Fruit fly (Drosophila melanogaster) whole organism, larva: ENCODE measurements around the gene AlkB.
A peak's percentile ranks its signal among the peaks of the same experiment; 100 is the strongest.

Experiments
- noc ChIP-seq: fragments of 200-800 bp; sonication (Bioruptor generic); optimal IDR thresholded peaks from 3 replicates; lab custom pipeline; 2019; ENCODE audit warnings: missing biosample characterization, mild to moderate bottlenecking, missing genetic modification characterization, moderate library complexity

The AlkB gene

DNA sequence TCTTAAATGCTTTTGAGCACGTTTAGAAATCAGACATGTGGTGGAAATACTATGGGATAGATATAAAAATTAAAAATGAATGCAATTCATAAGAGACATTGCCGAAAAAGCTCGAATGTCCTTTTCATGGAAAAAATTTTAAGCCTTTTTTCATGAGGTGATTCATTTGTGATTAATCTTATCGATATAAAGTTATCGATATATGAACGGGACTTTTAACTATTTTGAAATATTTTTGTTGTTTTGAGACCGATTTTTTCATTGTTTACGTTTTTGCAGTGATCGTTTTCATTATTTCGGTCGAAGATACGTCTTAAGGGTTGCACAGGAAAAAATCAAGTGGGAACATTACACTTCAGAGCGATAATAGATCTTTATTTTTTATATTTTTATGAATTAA, at the start of gene AlkB:
Gene AlkB (minus strand): TSS at position 101 of the 400 bp plus-strand sequence.
- TF ChIP-seq noc, result no peak

dm6 chrX:15893732-15894264, 34.5 kb upstream of the AlkB start:
- no peak for TF ChIP-seq noc

- TF ChIP-seq noc, result no peak
Measured at dm6 chrX:15891606-15892345, 32.5 kb upstream of the AlkB start, which contains the start of gene shi. Gene shi, plus strand, starts transcription at chrX:15892116.

dm6 chrX:15889780-15890608, 30.7 kb upstream of the AlkB start, which contains the start of the genes MSBP and CG15916:
Gene MSBP, minus strand, starts transcription at chrX:15890109.
Gene CG15916, plus strand, starts transcription at chrX:15890589.
- no peak for TF ChIP-seq noc

dm6 chrX:15888763-15889162, 29.5 kb upstream of the AlkB start:
- no peak for TF ChIP-seq noc

DNA sequence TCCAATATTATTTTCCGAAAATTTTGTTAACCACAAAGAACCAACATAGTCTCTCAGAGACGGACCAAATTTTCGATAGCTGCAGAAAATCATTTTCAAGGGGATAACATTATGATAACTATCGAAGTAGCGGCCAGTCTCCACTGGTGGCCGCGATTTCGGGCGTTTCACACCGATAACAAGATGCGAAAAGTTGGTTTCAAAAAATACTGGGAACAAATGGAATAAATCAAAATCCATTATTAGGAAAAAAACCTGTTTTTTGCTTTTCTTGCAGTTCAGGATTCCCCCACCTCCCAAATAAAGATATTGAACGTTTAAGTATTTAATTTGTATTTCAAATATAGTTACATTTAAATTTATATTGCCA, 27.9 kb upstream of the AlkB start, which contains the start of gene tay:
Gene tay (minus strand): TSS at position 65 of the 370 bp plus-strand sequence.
- TF ChIP-seq noc, result no peak

DNA sequence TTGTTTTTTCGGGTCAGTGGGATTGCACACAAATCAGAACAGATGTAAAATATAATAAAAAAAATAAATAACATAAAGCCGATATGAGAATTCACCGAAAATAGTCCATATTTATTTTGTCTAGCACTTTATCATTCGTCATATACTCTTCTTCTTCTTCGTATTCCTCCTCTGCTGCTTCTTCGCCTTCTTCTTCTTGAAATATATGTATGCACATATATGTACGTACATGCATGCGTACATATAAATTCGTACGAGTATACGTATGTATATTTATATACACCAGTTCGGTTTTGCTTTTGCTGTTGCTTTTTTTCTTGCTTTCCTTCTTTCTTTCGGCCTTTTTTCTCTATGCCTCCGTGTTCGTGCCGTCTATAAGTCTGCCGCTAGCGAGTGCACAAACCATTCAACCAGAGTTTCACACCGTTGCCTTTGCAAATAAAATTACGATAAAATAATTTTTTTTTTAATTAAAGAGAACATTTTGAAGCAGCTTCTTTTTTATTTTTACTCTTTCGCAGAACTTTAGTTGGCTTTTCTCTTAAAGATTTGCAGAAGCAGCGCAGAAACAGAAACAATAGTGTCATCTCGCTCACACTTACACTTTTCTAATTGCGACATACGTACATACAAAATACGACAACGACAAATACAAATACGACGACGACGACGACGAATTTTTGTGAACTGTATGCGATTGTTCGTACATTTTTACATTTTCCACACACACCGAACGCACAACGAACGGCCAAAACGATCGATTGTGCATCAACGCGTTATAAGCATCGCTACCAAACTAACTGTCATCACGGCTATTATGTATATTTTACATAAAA, 27.3 kb upstream of the AlkB start:
- no peak for TF ChIP-seq noc

- TF ChIP-seq noc, result no peak
Measured at dm6 chrX:15875569-15875968, 16.3 kb upstream of the AlkB start.

DNA sequence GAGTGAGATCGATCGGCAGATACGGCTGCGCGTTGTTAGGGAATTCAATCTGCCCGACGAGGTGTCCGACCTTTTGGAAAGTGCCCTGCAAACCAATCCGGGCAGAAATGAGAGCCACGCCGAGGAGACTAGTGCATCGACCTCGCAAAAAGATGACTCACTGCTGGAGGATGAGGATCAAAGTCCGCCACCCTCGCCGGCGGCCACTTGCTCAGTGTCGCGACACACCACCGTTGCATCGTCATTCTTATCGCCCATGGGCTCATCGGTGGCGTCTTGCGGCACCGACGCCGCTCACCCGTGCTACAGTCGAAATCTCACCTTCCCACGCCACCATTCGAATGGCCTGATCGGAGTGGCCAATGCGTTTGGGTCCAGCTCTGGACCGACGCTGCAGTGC, 15.2 kb upstream of the AlkB start:
- no peak for TF ChIP-seq noc

dm6 chrX:15870777-15871757, 11.8 kb upstream of the AlkB start:
- no peak for TF ChIP-seq noc

dm6 chrX:15869843-15870242, 10.6 kb upstream of the AlkB start, which contains the start of gene CG16952:
Gene CG16952, plus strand, starts transcription at chrX:15870183.
- no peak for TF ChIP-seq noc

DNA sequence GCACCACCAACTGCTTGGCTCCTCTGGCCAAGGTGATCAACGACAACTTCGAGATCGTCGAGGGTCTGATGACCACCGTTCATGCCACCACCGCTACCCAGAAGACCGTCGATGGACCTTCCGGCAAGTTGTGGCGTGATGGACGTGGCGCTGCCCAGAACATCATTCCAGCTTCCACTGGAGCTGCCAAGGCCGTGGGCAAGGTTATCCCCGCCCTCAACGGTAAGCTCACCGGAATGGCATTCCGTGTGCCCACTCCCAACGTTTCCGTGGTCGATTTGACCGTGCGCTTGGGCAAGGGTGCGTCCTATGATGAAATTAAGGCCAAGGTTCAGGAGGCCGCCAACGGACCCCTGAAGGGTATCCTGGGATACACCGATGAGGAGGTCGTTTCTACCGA, 9.5 kb upstream of the AlkB start:
- no peak for TF ChIP-seq noc

DNA sequence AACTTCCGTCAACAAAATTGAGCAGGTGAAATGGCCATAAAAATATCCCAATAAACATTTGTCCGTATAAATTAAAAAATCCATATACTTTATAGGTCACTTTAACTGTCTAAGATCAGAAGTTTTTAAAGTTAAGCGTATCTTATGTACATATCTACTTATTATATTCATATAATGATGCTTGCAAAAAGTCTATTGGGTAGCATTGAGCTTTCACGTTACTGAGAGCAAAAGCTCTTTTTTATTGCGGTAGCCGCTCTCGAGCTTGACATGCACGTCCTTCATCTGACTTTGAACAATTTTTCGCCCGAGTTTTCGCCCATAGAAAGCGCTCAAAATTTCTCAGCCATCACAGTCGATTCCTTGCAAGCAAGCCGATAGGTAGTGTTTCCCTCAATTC, 8.6 kb upstream of the AlkB start, which contains the start of gene Gapdh2:
Gene Gapdh2 (plus strand): TSS at position 283 of the 400 bp plus-strand sequence.
- peak; percentile 100 for TF ChIP-seq noc

DNA sequence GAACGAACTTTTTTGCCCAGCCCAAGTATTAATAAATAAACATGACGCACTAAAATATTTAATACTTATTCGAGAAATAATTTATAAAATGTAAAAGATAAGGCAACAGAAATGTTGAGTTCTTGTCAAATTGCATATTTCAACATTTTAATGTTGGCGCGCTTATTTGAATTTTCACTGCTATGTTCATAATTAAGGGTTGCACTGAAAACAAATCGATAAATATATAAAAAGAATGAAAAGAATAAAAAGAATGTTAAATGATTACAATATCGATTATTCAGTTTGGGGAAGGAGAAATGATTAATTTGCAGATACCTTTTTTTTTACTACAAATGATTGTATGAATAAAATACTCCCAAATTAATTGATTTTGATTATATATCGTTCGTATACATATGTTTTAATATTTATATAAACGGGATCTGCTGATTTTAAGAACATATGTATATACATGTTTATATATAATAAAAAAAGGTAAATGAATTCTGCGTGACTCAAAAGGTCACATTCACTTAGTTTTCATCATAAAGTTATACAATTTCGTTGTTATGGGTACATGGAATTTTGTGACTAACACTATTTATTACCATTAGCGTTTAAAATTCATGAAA, 7.6 kb upstream of the AlkB start:
- TF ChIP-seq noc, result no peak

DNA sequence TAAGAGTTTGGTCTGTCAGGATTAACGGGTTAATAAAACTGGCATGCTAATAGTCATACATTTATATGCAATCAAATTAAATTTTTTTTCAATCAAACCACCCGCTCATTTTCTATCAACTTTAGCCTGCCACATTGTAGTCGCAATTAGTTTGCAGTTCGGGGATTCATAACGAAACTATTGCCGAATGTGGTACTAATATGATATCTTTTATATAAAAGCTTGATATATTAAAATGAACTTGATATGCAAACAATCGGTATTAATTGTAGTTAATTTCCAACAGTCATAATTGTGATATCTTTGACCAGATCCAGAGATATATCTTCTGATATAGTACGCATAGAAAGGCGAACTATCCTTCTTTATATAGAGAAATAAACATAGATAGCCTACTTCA, 6.7 kb upstream of the AlkB start:
- no peak for TF ChIP-seq noc
